Worm (Caenorhabditis elegans): ENCODE results near the gene ruvb-1.

Gene ruvb-1

DNA sequence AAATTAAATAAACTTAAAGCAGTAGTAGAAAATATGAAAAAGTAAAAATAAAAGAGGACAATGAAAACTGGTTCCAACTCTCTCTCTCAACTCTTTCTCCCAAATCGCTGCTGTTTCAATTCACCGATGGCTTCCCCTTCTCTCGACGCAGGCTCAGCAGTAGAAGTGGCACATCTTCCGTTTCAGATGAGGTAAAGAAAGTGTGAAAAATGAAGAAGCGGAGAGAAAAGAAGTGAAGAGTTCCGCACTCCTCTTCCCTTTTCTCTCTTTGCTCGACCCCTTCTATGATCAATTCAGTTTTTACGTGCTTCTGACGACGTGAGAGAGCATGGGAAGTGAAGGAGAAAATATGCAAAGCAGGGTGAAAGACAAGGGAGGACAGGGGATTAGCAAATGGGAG lies 6.3 kb downstream of the ruvb-1 start:
- peak; percentile 5 for TF ChIP-seq fos-1 (tag; optimal IDR thresholded peaks at IDR 0.05)
- no peak for TF ChIP-seq peb-1 (tag; optimal IDR thresholded peaks at IDR 0.05)
- no peak for TF ChIP-seq mdl-1 (tag; optimal IDR thresholded peaks at IDR 0.05)
- no peak for TF ChIP-seq nhr-21 (tag; optimal IDR thresholded peaks at IDR 0.05)
- peak; percentile 39 for TF ChIP-seq nhr-129 (tag; optimal IDR thresholded peaks at IDR 0.05)
- TF ChIP-seq elt-3 (tag; optimal IDR thresholded peaks at IDR 0.05): no peak
- no peak for TF ChIP-seq crh-2 (tag; optimal IDR thresholded peaks at IDR 0.05)
- TF ChIP-seq C34F6.9 (tag; optimal IDR thresholded peaks at IDR 0.05): peak; percentile 52
- peak in 1 of 2 experiments; percentile 17 for TF ChIP-seq lsy-2 (tag; optimal IDR thresholded peaks at IDR 0.05)
- TF ChIP-seq ZK546.5 (tag; optimal IDR thresholded peaks at IDR 0.05): no peak
- TF ChIP-seq gmeb-1 (tag; optimal IDR thresholded peaks at IDR 0.05): no peak
- no peak for TF ChIP-seq F13H6.1 (tag; optimal IDR thresholded peaks at IDR 0.05)
- TF ChIP-seq snpc-4 (tag; optimal IDR thresholded peaks at IDR 0.05): no peak
- no peak for TF ChIP-seq sem-4 (tag; optimal IDR thresholded peaks at IDR 0.05)
- peak; percentile 23 for TF ChIP-seq zag-1 (tag; optimal IDR thresholded peaks at IDR 0.05)
- no peak for TF ChIP-seq alr-1 (tag; optimal IDR thresholded peaks at IDR 0.05)
- no peak for TF ChIP-seq nhr-11 (tag; optimal IDR thresholded peaks at IDR 0.05)
- no peak for TF ChIP-seq mbf-1 (tag; optimal IDR thresholded peaks at IDR 0.05)
- TF ChIP-seq unc-55 (GFP tag; optimal IDR thresholded peaks at IDR 0.05): peak; percentile 58
- TF ChIP-seq ztf-1 (GFP tag; conservative IDR thresholded peaks at IDR 0.05): no peak

DNA sequence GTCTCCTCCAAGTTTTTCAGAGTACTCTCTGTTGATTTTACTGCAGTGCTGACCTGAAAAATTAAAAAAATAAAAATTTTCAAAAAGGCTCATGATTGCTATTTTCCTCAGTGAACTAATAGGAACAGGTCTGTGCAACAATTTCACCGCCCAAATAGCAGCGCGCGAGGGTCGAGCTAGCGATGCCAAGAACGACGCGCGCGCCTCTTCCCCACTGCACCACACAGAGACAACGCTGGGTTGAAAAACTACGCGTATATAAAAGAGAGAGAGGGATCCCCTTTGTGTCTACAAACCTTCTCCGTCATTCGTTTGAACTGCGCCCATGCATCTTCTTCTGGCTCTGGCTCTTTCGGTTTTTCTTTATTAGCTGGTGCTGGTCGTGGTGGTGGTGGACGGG lies 10.5 kb downstream of the ruvb-1 start:
- TF ChIP-seq peb-1 (tag; optimal IDR thresholded peaks at IDR 0.05) (no peak), mdl-1 (tag; optimal IDR thresholded peaks at IDR 0.05) (peak in 1 of 2 experiments; percentile 10), elt-1 (tag; optimal IDR thresholded peaks at IDR 0.05) (no peak), Y55F3AM.14 (GFP tag; optimal IDR thresholded peaks at IDR 0.05) (peak; percentile 53), zag-1 (tag; optimal IDR thresholded peaks at IDR 0.05) (peak; percentile 52), alr-1 (tag; optimal IDR thresholded peaks at IDR 0.05) (no peak), blmp-1 (tag; optimal IDR thresholded peaks at IDR 0.05; ENCODE audit: insufficient read depth) (no peak), lin-13 (GFP tag; optimal IDR thresholded peaks at IDR 0.05) (peak; percentile 72), unc-62 (GFP tag; optimal IDR thresholded peaks at IDR 0.05) (no peak), elt-3 (tag; optimal IDR thresholded peaks at IDR 0.05) (no peak), nhr-11 (tag; optimal IDR thresholded peaks at IDR 0.05) (peak; percentile 38), sma-9 (GFP tag; optimal IDR thresholded peaks at IDR 0.05) (peak; percentile 80), sma-9 (tag; optimal IDR thresholded peaks at IDR 0.05) (no peak), crh-2 (tag; optimal IDR thresholded peaks at IDR 0.05) (peak; percentile 61), lsy-2 (tag; optimal IDR thresholded peaks at IDR 0.05) (peak; percentile 55 to 58), ceh-16 (tag; optimal IDR thresholded peaks at IDR 0.05) (peak; percentile 12), egl-27 (tag; optimal IDR thresholded peaks at IDR 0.05) (peak; percentile 40), sma-3 (GFP tag; optimal IDR thresholded peaks at IDR 0.05) (peak; percentile 51), aly-2 (tag; optimal IDR thresholded peaks at IDR 0.05) (no peak), lin-39 (tag; optimal IDR thresholded peaks at IDR 0.05) (no peak), lin-11 (tag; optimal IDR thresholded peaks at IDR 0.05) (peak; percentile 34), F13H6.1 (tag; optimal IDR thresholded peaks at IDR 0.05) (peak; percentile 77), nhr-237 (tag; optimal IDR thresholded peaks at IDR 0.05) (no peak), mab-5 (tag; optimal IDR thresholded peaks at IDR 0.05) (peak; percentile 75), nhr-21 (tag; optimal IDR thresholded peaks at IDR 0.05) (peak; percentile 25), ztf-1 (GFP tag; conservative IDR thresholded peaks at IDR 0.05) (no peak), mbf-1 (tag; optimal IDR thresholded peaks at IDR 0.05) (no peak), skn-1 (tag; optimal IDR thresholded peaks at IDR 0.05) (no peak), nhr-10 (tag; optimal IDR thresholded peaks at IDR 0.05) (no peak), nhr-77 (tag; optimal IDR thresholded peaks at IDR 0.05) (no peak), nhr-23 (tag; optimal IDR thresholded peaks at IDR 0.05) (no peak), nhr-12 (tag; optimal IDR thresholded peaks at IDR 0.05) (no peak), ama-1 (optimal IDR thresholded peaks at IDR 0.05) (no peak), snpc-4 (tag; optimal IDR thresholded peaks at IDR 0.05) (peak; percentile 30), fos-1 (tag; optimal IDR thresholded peaks at IDR 0.05) (peak; percentile 32), dmd-4 (tag; optimal IDR thresholded peaks at IDR 0.05) (no peak), R02D3.7 (tag; optimal IDR thresholded peaks at IDR 0.05) (no peak), C34F6.9 (tag; optimal IDR thresholded peaks at IDR 0.05) (peak; percentile 41), unc-55 (GFP tag; optimal IDR thresholded peaks at IDR 0.05) (peak; percentile 83), ztf-4 (tag; optimal IDR thresholded peaks at IDR 0.05) (peak; percentile 40), nhr-129 (tag; optimal IDR thresholded peaks at IDR 0.05) (peak; percentile 81), sem-4 (tag; optimal IDR thresholded peaks at IDR 0.05) (peak; percentile 6), ztf-11 (tag; optimal IDR thresholded peaks at IDR 0.05) (peak; percentile 24), unc-39 (tag; optimal IDR thresholded peaks at IDR 0.05) (no peak), nhr-25 (tag; optimal IDR thresholded peaks at IDR 0.05) (no peak), gmeb-1 (tag; optimal IDR thresholded peaks at IDR 0.05) (no peak), nhr-6 (tag; optimal IDR thresholded peaks at IDR 0.05) (peak; percentile 28)

All from whole organism, L2 larva.